Worm (Caenorhabditis elegans) whole organism, L1 larva: ENCODE measurements around the gene tomm-22.

Source experiments
- ama-1 ChIP-seq: fragments of 150-350 bp; optimal IDR thresholded peaks from 2 replicates; lab custom pipeline; 2014
- ces-1 ChIP-seq: fragments of 150-350 bp; optimal IDR thresholded peaks from 2 replicates; lab custom pipeline; 2014; ENCODE audit warnings: missing biosample characterization, missing genetic modification reagents, missing genetic modification characterization
- egl-13 ChIP-seq: sonication (generic microtip); optimal IDR thresholded peaks from 2 replicates; lab custom pipeline; 2016; ENCODE audit warnings: missing genotype, missing genetic modification reagents, missing genetic modification characterization, missing compliant biosample characterization
- elt-2 ChIP-seq: sonication (generic microtip); optimal IDR thresholded peaks from 2 replicates; lab custom pipeline; 2016; ENCODE audit warnings: missing genetic modification characterization, mild to moderate bottlenecking, inconsistent platforms, missing compliant biosample characterization, missing genetic modification reagents
- fkh-8 ChIP-seq: sonication (generic microtip); optimal IDR thresholded peaks from 2 replicates; lab custom pipeline; 2016; ENCODE audit warnings: mild to moderate bottlenecking, missing genetic modification characterization, missing compliant biosample characterization
- lir-3 ChIP-seq: sonication (generic microtip); optimal IDR thresholded peaks from 2 replicates; lab custom pipeline; 2016; ENCODE audit warnings: mild to moderate bottlenecking, missing genetic modification characterization, moderate library complexity, missing compliant biosample characterization; ENCODE audit not compliant: poor library complexity
- nhr-237 ChIP-seq: fragments of 150-350 bp; optimal IDR thresholded peaks from 2 replicates; lab custom pipeline; 2014; ENCODE audit warnings: missing biosample characterization, missing genetic modification characterization
- tbx-2 ChIP-seq: sonication (generic microtip); optimal IDR thresholded peaks from 2 replicates; lab custom pipeline; 2016; ENCODE audit warnings: missing genetic modification characterization, missing compliant biosample characterization
- zag-1 ChIP-seq: fragments of 150-350 bp; optimal IDR thresholded peaks from 2 replicates; lab custom pipeline; 2014; ENCODE audit warnings: missing biosample characterization, missing genetic modification characterization

DNA sequence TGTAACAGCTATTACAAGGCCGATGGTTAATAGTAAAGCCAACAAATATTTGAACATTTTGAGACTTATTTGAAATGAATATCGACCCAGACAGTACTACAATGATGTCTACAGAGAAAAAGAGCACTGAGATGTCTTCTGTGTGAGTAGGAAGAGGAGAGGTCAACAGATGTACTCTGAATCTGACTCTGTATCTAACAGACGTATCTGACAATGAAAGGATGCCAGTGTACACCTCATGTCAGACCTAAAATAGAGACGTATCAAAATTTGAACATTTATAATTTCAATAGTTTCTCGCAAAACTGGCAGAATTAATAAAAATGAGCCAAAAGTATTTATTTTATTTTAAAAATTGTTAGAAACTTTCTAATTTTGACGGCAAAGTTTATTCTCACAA lies 47.2 kb downstream of the tomm-22 start, which contains the start of gene C24H12.8:
- no peak for TF ChIP-seq nhr-237 (tag; lab: Kevin White, UChicago)
- no peak for TF ChIP-seq tbx-2 (tag; lab: Kevin White, UChicago)
- TF ChIP-seq ces-1 (GFP tag; lab: Kevin White, UChicago) = no peak
- TF ChIP-seq fkh-8 (tag; lab: Kevin White, UChicago) = no peak
- no peak for TF ChIP-seq ama-1 (lab: Kevin White, UChicago)
- TF ChIP-seq egl-13 (tag; lab: Kevin White, UChicago) = no peak
- TF ChIP-seq lir-3 (tag; lab: Kevin White, UChicago) = no peak
- no peak for TF ChIP-seq elt-2 (tag; lab: Kevin White, UChicago)
- no peak for TF ChIP-seq zag-1 (tag; lab: Kevin White, UChicago)
